Worm (Caenorhabditis elegans) whole organism, L4 larva: Measurements from ENCODE around the gene C25E10.10.

ENCODE experiments used
- F10B5.3 ChIP-seq: sonication (generic microtip); optimal IDR thresholded peaks from 2 replicates; lab custom pipeline; 2016; ENCODE audit warnings: mild to moderate bottlenecking, missing genetic modification characterization, missing compliant biosample characterization
- T20F7.1 ChIP-seq: fragments of 200-800 bp; sonication (Bioruptor generic); optimal IDR thresholded peaks from 2 replicates; lab custom pipeline; 2018; ENCODE audit warnings: mild to moderate bottlenecking, missing genetic modification characterization, missing compliant biosample characterization
- Y5F2A.4 ChIP-seq: fragments of 200-800 bp; sonication (Bioruptor generic); optimal IDR thresholded peaks from 2 replicates; lab custom pipeline; 2018; ENCODE audit warnings: mild to moderate bottlenecking, missing genetic modification characterization, missing compliant biosample characterization
- aha-1 ChIP-seq: fragments of 150-350 bp; peaks from one replicate; lab custom pipeline; 2014; ENCODE audit warnings: missing biosample characterization, missing genetic modification characterization
- aly-2 ChIP-seq: sonication (generic microtip); optimal IDR thresholded peaks from 2 replicates; lab custom pipeline; 2018; ENCODE audit warnings: missing biosample characterization, missing genetic modification characterization
- ceh-20 ChIP-seq: fragments of 200-800 bp; sonication (Bioruptor generic); IDR thresholded peaks from 2 replicates; pipeline ENCODE4 v1.3.6; 2022; ENCODE audit warnings: missing genetic modification reagents, missing genetic modification characterization, missing compliant biosample characterization
- ceh-28 ChIP-seq: fragments of 150-350 bp; optimal IDR thresholded peaks from 2 replicates; lab custom pipeline; 2014; ENCODE audit warnings: missing biosample characterization, missing genetic modification reagents, missing genetic modification characterization
- ceh-82 ChIP-seq: sonication (generic microtip); optimal IDR thresholded peaks from 2 replicates; lab custom pipeline; 2017; ENCODE audit warnings: missing biosample characterization, missing genetic modification characterization
- daf-19 ChIP-seq: fragments of 200-800 bp; sonication (Bioruptor generic); conservative IDR thresholded peaks from 2 replicates; pipeline ENCODE4 v1.3.6; 2022; ENCODE audit warnings: missing genetic modification characterization, missing compliant biosample characterization
- dmd-6 ChIP-seq: fragments of 200-800 bp; sonication (Bioruptor generic); IDR thresholded peaks from 2 replicates; pipeline ENCODE4 v1.3.6; 2022; ENCODE audit warnings: missing genetic modification reagents, missing genetic modification characterization, missing compliant biosample characterization
- dmd-8 ChIP-seq: fragments of 200-800 bp; sonication (Bioruptor generic); IDR thresholded peaks from 2 replicates; pipeline ENCODE4 v1.3.6; 2022; ENCODE audit warnings: missing genetic modification characterization, missing compliant biosample characterization
- duxl-1 ChIP-seq: sonication (generic microtip); optimal IDR thresholded peaks from 2 replicates; lab custom pipeline; 2016; ENCODE audit warnings: mild to moderate bottlenecking, missing genetic modification characterization, moderate library complexity, missing compliant biosample characterization; ENCODE audit not compliant: poor library complexity
- fkh-10 ChIP-seq: fragments of 150-350 bp; optimal IDR thresholded peaks from 2 replicates; lab custom pipeline; 2014; ENCODE audit warnings: missing biosample characterization, missing genetic modification reagents, missing genetic modification characterization
- fos-1 ChIP-seq: fragments of 150-350 bp; optimal IDR thresholded peaks from 2 replicates; lab custom pipeline; 2014; ENCODE audit warnings: missing biosample characterization, missing genetic modification characterization
- lin-1 ChIP-seq: fragments of 200-800 bp; sonication (Bioruptor generic); IDR thresholded peaks from 2 replicates; pipeline ENCODE4 v1.3.6; 2022; ENCODE audit warnings: missing genetic modification reagents, missing genetic modification characterization, missing compliant biosample characterization
- lin-15B ChIP-seq: fragments of 150-350 bp; sonication (generic microtip); optimal IDR thresholded peaks from 3 replicates; lab custom pipeline; 2014; ENCODE audit warnings: missing biosample characterization, missing genetic modification characterization
- mdt-29 ChIP-seq: fragments of 200-800 bp; sonication (Bioruptor generic); IDR thresholded peaks from 2 replicates; pipeline ENCODE4 v1.3.6; 2022; ENCODE audit warnings: missing genetic modification reagents, missing genetic modification characterization, missing compliant biosample characterization
- mes-2 ChIP-seq: sonication (generic microtip); optimal IDR thresholded peaks from 2 replicates; lab custom pipeline; 2016; ENCODE audit warnings: missing genotype, mild to moderate bottlenecking, missing genetic modification characterization, missing compliant biosample characterization; ENCODE audit not compliant: poor library complexity, severe bottlenecking
- nhr-11 ChIP-seq: fragments of 150-350 bp; optimal IDR thresholded peaks from 2 replicates; lab custom pipeline; 2014; ENCODE audit warnings: missing biosample characterization, missing genetic modification characterization
- nhr-111 ChIP-seq: fragments of 200-800 bp; sonication (Bioruptor generic); optimal IDR thresholded peaks from 2 replicates; lab custom pipeline; 2018; ENCODE audit warnings: mild to moderate bottlenecking, missing genetic modification characterization, missing compliant biosample characterization
- nhr-237 ChIP-seq: sonication (generic microtip); optimal IDR thresholded peaks from 2 replicates; lab custom pipeline; 2017; ENCODE audit warnings: missing biosample characterization, missing genetic modification characterization
- nhr-25 ChIP-seq: sonication (generic microtip); optimal IDR thresholded peaks from 2 replicates; lab custom pipeline; 2017; ENCODE audit warnings: missing genetic modification characterization, mild to moderate bottlenecking, missing compliant biosample characterization, antibody characterized with exemption, moderate library complexity, borderline replicate concordance; ENCODE audit not compliant: insufficient read depth
- nhr-41 ChIP-seq: fragments of 200-800 bp; sonication (Bioruptor generic); IDR thresholded peaks from 2 replicates; pipeline ENCODE4 v1.3.6; 2022; ENCODE audit warnings: missing genetic modification reagents, missing genetic modification characterization, missing compliant biosample characterization
- nhr-77 ChIP-seq: fragments of 150-350 bp; optimal IDR thresholded peaks from 2 replicates; lab custom pipeline; 2014; ENCODE audit warnings: missing biosample characterization, missing genetic modification characterization
- set-16 ChIP-seq: fragments of 200-800 bp; sonication (Bioruptor generic); IDR thresholded peaks from 2 replicates; pipeline ENCODE4 v1.3.6; 2022; ENCODE audit warnings: missing genetic modification reagents, missing genetic modification characterization, missing compliant biosample characterization
- unc-62 ChIP-seq, 3 experiments: fragments of 150-350 bp in 1 of 3; sonication (generic microtip); optimal IDR thresholded peaks in 2 of 3; peaks in 1 of 3; 1 replicate in 1 of 3; 2 replicates in 2 of 3; lab custom pipeline; 2014 to 2017; ENCODE audit warnings: missing biosample characterization in 3 of 3, missing genetic modification characterization in 3 of 3, missing genetic modification reagents in 3 of 3, missing genotype in 1 of 3
- zfp-3 ChIP-seq: fragments of 200-800 bp; sonication (Bioruptor generic); conservative IDR thresholded peaks from 2 replicates; pipeline ENCODE4 v1.3.6; 2022; ENCODE audit warnings: missing genetic modification reagents, missing genetic modification characterization, missing compliant biosample characterization
- zip-11 ChIP-seq: fragments of 200-800 bp; sonication (Bioruptor generic); IDR thresholded peaks from 2 replicates; pipeline ENCODE4 v1.3.6; 2022; ENCODE audit warnings: missing genetic modification characterization, missing compliant biosample characterization

C25E10.10 gene

DNA sequence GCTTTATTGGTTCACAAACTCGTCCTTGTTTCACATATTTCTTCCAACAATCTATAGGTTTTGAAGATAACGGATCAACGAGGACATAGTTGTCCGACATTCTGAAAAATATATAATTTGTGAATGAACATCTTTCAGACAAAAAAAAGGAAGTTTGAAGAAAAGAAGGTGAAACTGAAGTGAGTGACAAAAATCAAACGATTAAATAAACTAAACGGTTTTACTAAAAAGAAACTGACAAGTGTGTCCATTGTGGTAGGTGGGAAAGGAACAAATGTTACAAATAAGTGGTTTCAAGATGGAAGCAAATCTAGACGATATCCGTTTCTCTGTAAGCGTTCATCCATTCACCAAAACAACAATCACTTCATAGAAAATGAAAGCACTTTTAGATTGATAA lies 6.2 kb upstream of the C25E10.10 start, which contains the start of gene C25E10.12:
C25E10.12 (minus strand) TSS at position 101 of the 400 bp plus-strand sequence.
- TF ChIP-seq dmd-6 (no peak), ceh-20 (GFP tag; lab: Robert Waterston, UW) (no peak), unc-62 (GFP tag; optimal IDR thresholded peaks at IDR 0.05 in 1 of 2; lab: Kevin White, UChicago) (no peak), unc-62 (tag; optimal IDR thresholded peaks at IDR 0.05; lab: Kevin White, UChicago) (no peak), daf-19 (GFP tag; lab: Robert Waterston, UW) (no peak), lin-15B (no peak), dmd-8 (GFP tag; lab: Robert Waterston, UW) (no peak), nhr-25 (tag; lab: Kevin White, UChicago) (no peak)
- TF ChIP-seq, all 104 proteins: peak for 0

DNA sequence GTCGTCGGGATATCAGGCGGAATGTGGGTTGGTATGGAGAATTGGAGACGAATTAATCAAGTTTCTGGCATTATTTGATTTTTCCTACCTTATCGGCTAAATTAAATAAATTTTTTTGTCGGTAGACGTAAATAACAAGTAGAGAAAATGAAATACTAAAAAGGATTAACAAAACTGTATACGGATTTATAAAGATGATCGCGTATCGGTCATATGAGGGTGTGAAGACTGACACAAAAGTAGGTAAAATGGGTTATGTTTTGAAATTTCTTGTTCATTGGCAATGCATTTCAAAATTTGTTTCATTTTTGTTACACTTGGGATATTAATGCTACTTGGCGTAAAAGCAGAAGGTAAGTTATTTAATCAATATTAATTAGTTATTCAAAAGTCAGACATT lies 3.3 kb upstream of the C25E10.10 start, which contains the start of the genes C25E10.16 and C25E10.13:
C25E10.16 (minus strand) TSS at position 101 of the 400 bp plus-strand sequence.
C25E10.13 (plus strand) TSS at position 256 of the 400 bp plus-strand sequence.
- TF ChIP-seq nhr-41 (GFP tag; lab: Robert Waterston, UW) (no peak), mes-2 (tag; lab: Kevin White, UChicago) (no peak), ceh-28 (tag; lab: Kevin White, UChicago) (no peak), ceh-20 (GFP tag; lab: Robert Waterston, UW) (no peak)

DNA sequence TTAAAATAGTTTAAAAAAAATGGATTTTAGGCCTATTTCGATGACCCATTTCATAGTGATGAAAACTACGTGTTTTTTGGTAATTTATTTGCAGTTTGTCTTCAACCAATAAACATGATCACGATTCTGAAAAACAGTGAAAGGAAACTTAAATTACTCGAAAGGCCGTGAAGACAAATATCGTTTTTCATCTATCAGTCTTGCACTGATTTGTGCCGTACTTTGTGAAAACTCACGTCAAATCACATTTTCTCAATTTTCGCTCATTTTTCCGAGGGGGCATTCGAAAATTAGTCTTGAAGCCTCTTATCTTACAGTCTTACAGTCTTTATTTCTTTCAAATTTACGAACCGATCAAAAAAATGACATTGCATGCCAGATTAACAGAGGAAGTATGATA lies 2.5 kb upstream of the C25E10.10 start, which contains the start of gene C25E10.11:
C25E10.11 (minus strand) TSS at position 101 of the 400 bp plus-strand sequence.
- TF ChIP-seq nhr-237 (tag; lab: Kevin White, UChicago), result no peak
- no peak for TF ChIP-seq T20F7.1 (GFP tag; lab: Kevin White, UChicago)
- TF ChIP-seq aly-2 (tag; lab: Kevin White, UChicago), result no peak
- TF ChIP-seq, all 104 proteins: peak for 0

DNA sequence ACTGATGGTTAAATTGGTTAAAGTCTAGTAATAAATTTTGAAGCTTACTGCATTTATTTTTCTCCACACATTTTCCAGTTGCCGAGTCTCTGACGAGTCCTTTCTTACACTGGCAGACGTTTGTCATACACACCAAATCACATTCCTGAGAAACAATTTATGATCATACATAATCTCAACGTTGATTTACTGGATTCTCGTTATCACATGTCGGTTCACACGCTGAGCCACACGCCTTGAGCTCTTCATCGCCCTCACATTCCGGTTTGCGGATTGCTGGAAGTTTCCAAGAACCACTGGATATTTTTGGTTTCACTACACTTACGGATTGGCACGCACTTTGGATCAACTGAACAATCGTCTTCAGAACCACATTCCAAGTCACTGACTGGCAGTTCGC lies 509 bp downstream of the C25E10.10 start:
- TF ChIP-seq nhr-11 (tag; lab: Kevin White, UChicago) (peak; percentile 17), unc-62 (GFP tag; optimal IDR thresholded peaks at IDR 0.05 in 1 of 2; lab: Kevin White, UChicago) (peak in 1 of 2 experiments; percentile 68), unc-62 (tag; optimal IDR thresholded peaks at IDR 0.05; lab: Kevin White, UChicago) (no peak), F10B5.3 (tag; lab: Kevin White, UChicago) (no peak)

DNA sequence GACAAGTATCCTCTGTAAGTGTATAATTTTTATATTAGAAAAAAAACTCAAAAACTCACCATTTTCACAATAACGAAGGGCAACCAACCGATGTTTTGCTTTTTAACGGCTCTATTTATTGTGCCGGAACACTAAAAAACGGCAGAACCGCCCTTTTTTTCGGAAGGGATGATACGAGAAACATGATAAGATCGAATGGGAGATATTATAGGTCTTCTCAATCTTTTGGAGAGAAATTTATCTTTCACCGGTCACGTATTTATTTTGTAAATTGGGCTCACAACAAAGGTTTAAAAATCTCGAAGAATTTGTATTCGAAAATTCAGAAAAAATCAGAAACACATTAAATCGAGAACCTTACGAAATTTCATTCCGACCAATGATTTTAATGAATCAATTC lies 1.4 kb downstream of the C25E10.10 start, which contains the start of gene swm-1:
swm-1 (minus strand) TSS at position 101 of the 400 bp plus-strand sequence.
- TF ChIP-seq nhr-11 (tag; lab: Kevin White, UChicago) (no peak), aha-1 (tag; lab: Kevin White, UChicago) (peak; percentile 11)

DNA sequence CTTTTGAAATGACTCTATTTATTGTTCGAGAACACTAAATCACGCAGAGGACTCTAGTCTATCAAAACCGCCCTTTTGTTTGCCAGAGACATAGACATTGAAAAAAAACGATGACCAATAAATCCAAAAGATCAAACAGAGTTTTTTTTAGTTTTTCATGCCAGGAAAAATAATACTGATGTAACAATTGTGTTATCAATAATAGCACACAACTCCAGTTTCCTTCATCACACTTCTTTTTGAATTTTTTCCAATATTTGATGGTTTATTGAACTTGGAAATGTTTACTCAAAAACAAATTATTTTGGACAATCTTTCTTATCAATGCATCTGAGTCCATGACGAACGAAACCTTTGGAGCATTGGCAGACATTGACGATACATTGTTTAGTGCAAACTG lies 2.2 kb downstream of the C25E10.10 start, which contains the start of gene C25E10.8:
C25E10.8 (minus strand) TSS at position 101 of the 400 bp plus-strand sequence.
- no peak for TF ChIP-seq mes-2 (tag; lab: Kevin White, UChicago)
- TF ChIP-seq fkh-10 (GFP tag; lab: Kevin White, UChicago), result no peak
- TF ChIP-seq fos-1, result no peak
- no peak for TF ChIP-seq mdt-29
- no peak for TF ChIP-seq nhr-111 (GFP tag; lab: Kevin White, UChicago)
- no peak for TF ChIP-seq Y5F2A.4 (GFP tag; lab: Kevin White, UChicago)
- TF ChIP-seq lin-1, result no peak
- TF ChIP-seq aha-1 (tag; lab: Kevin White, UChicago), result no peak
- TF ChIP-seq zfp-3 (GFP tag; lab: Robert Waterston, UW), result no peak
- no peak for TF ChIP-seq ceh-82 (tag; lab: Kevin White, UChicago)
- TF ChIP-seq set-16 (GFP tag; lab: Robert Waterston, UW), result no peak
- TF ChIP-seq duxl-1 (tag; lab: Kevin White, UChicago), result no peak
- no peak for TF ChIP-seq nhr-77
- no peak for TF ChIP-seq zip-11 (GFP tag; lab: Robert Waterston, UW)
